Fruit fly (Drosophila melanogaster): ENCODE measurements around the gene OXA1L.

The OXA1L gene

dm6 chr3L:10876036-10876435, 10.2 kb downstream of the OXA1L start (continued):
- TF ChIP-seq E2f2 (GFP tag; IDR thresholded peaks at IDR 0.05), result peak; percentile 66

dm6 chr3L:10871534-10871933, 14.7 kb downstream of the OXA1L start:
- TF ChIP-seq hb (GFP tag; IDR thresholded peaks at IDR 0.05; ENCODE audit: partially characterized antibody) (no peak), crol (GFP tag; IDR thresholded peaks at IDR 0.05) (peak; percentile 28; the same call in 1 of the 2 replicates), CG15269 (tag; optimal IDR thresholded peaks at IDR 0.05) (no peak), dati (GFP tag; IDR thresholded peaks at IDR 0.05) (no peak), Hr39 (optimal IDR thresholded peaks at IDR 0.05) (peak; percentile 74), CG14965 (GFP tag; optimal IDR thresholded peaks at IDR 0.05; ENCODE audit: borderline replicate concordance) (no peak), wek (GFP tag; optimal IDR thresholded peaks at IDR 0.05) (no peak), croc (GFP tag; conservative IDR thresholded peaks at IDR 0.05) (no peak), fd64A (GFP tag; optimal IDR thresholded peaks at IDR 0.05) (no peak), sd (tag; optimal IDR thresholded peaks at IDR 0.05) (no peak), CG1647 (GFP tag; optimal IDR thresholded peaks at IDR 0.05) (no peak), bbx (GFP tag; IDR thresholded peaks at IDR 0.05; ENCODE audit: partially characterized antibody) (0 out of 2 replicates have a peak, but pooled peaks have one; percentile 14), CG10979 (tag; optimal IDR thresholded peaks at IDR 0.05) (no peak), sens (GFP tag) (peak; percentile 67), Vsx1 (GFP tag; optimal IDR thresholded peaks at IDR 0.05) (no peak), knrl (GFP tag; IDR thresholded peaks at IDR 0.05; ENCODE audit: partially characterized antibody) (0 out of 3 replicates have a peak, but pooled peaks have one; percentile 18), CG7372 (GFP tag; IDR thresholded peaks at IDR 0.05) (no peak), pan (optimal IDR thresholded peaks at IDR 0.05) (no peak), pan (GFP tag; optimal IDR thresholded peaks at IDR 0.05 in 1 of 2, IDR thresholded peaks at IDR 0.05 in 1 of 2) (no peak), CG15696 (tag; optimal IDR thresholded peaks at IDR 0.05) (no peak), tna (GFP tag; IDR thresholded peaks at IDR 0.05; ENCODE audit: partially characterized antibody) (peak; percentile 64), Adf1 (GFP tag; IDR thresholded peaks at IDR 0.05) (no peak), Jarid2 (GFP tag; optimal IDR thresholded peaks at IDR 0.05) (no peak), sisA (GFP tag; IDR thresholded peaks at IDR 0.05) (0 out of 2 replicates have a peak, but pooled peaks have one; percentile 10), pfk (GFP tag; optimal IDR thresholded peaks at IDR 0.05) (no peak), Dll (GFP tag; IDR thresholded peaks at IDR 0.05; ENCODE audit: partially characterized antibody) (no peak), CG1832 (GFP tag; optimal IDR thresholded peaks at IDR 0.05) (no peak), GATAe (GFP tag; conservative IDR thresholded peaks at IDR 0.05) (no peak), CG10267 (tag; optimal IDR thresholded peaks at IDR 0.05) (no peak), gro (GFP tag; optimal IDR thresholded peaks at IDR 0.05) (no peak), chm (GFP tag; IDR thresholded peaks at IDR 0.05) (0 out of 2 replicates have a peak, but pooled peaks have one; percentile 28), Med (GFP tag) (peak; percentile 18), CG8478 (optimal IDR thresholded peaks at IDR 0.05) (peak; percentile 3), CG17186 (GFP tag; optimal IDR thresholded peaks at IDR 0.05) (no peak), luna (GFP tag; optimal IDR thresholded peaks at IDR 0.05) (no peak), chinmo (GFP tag; IDR thresholded peaks at IDR 0.05; ENCODE audit: partially characterized antibody) (0 out of 4 replicates have a peak, but pooled peaks have one; percentile 28), CG10321 (GFP tag; IDR thresholded peaks at IDR 0.05) (no peak), CTCF (GFP tag; optimal IDR thresholded peaks at IDR 0.05) (no peak), crc (GFP tag; optimal IDR thresholded peaks at IDR 0.05) (no peak), CG15011 (GFP tag; optimal IDR thresholded peaks at IDR 0.05) (no peak), CG13775 (GFP tag; optimal IDR thresholded peaks at IDR 0.05) (no peak), schlank (tag; optimal IDR thresholded peaks at IDR 0.05) (no peak), Sox100B (GFP tag; optimal IDR thresholded peaks at IDR 0.05) (no peak), da (GFP tag; optimal IDR thresholded peaks at IDR 0.05) (no peak)
